Fruit fly (Drosophila melanogaster) whole organism, embryonic: ENCODE results near the gene Bet5.

Source experiments
- Bteb2 ChIP-seq: fragments of 200-800 bp; sonication (Bioruptor generic); optimal IDR thresholded peaks from 2 replicates; lab custom pipeline; 2016; ENCODE audit warnings: missing biosample characterization, missing genetic modification characterization
- CG10147 ChIP-seq: fragments of 200-800 bp; sonication (Bioruptor generic); optimal IDR thresholded peaks from 2 replicates; lab custom pipeline; 2019; ENCODE audit warnings: missing biosample characterization, mild to moderate bottlenecking, missing genetic modification characterization, moderate library complexity
- CG12071 ChIP-seq: fragments of 200-800 bp; sonication (Bioruptor generic); optimal IDR thresholded peaks from 3 replicates; lab custom pipeline; 2018; ENCODE audit warnings: missing biosample characterization, mild to moderate bottlenecking, missing genetic modification characterization
- CG12219 ChIP-seq: fragments of 200-800 bp; sonication (Bioruptor generic); optimal IDR thresholded peaks from 3 replicates; lab custom pipeline; 2018; ENCODE audit warnings: missing biosample characterization, mild to moderate bottlenecking, missing genetic modification characterization
- CG12659 ChIP-seq: fragments of 200-800 bp; sonication (Bioruptor generic); optimal IDR thresholded peaks from 3 replicates; lab custom pipeline; 2017; ENCODE audit warnings: mild to moderate bottlenecking, missing biosample characterization, missing genetic modification reagents, missing genetic modification characterization
- CG13424 ChIP-seq: fragments of 200-800 bp; sonication (Bioruptor generic); optimal IDR thresholded peaks from 2 replicates; lab custom pipeline; 2019; ENCODE audit warnings: missing biosample characterization, mild to moderate bottlenecking, missing genetic modification characterization, moderate library complexity
- CG1602 ChIP-seq: fragments of 200-800 bp; sonication (Bioruptor generic); optimal IDR thresholded peaks from 3 replicates; lab custom pipeline; 2016; ENCODE audit warnings: missing biosample characterization, missing genetic modification characterization
- CG16863 ChIP-seq: fragments of 200-800 bp; sonication (Bioruptor generic); optimal IDR thresholded peaks from 3 replicates; lab custom pipeline; 2016; ENCODE audit warnings: missing biosample characterization, missing genetic modification characterization
- CG2120 ChIP-seq: fragments of 200-800 bp; sonication (Bioruptor generic); optimal IDR thresholded peaks from 3 replicates; lab custom pipeline; 2016; ENCODE audit warnings: missing biosample characterization, missing genetic modification characterization
- CG30403 ChIP-seq: fragments of 200-800 bp; sonication (Bioruptor generic); optimal IDR thresholded peaks from 3 replicates; lab custom pipeline; 2016; ENCODE audit warnings: missing biosample characterization, missing genetic modification characterization
- CG33213 ChIP-seq: fragments of 200-800 bp; sonication (Bioruptor generic); optimal IDR thresholded peaks from 3 replicates; lab custom pipeline; 2016; ENCODE audit warnings: missing biosample characterization, missing genetic modification characterization
- CG5245 ChIP-seq: fragments of 200-800 bp; sonication (Bioruptor generic); optimal IDR thresholded peaks from 3 replicates; lab custom pipeline; 2016; ENCODE audit warnings: missing biosample characterization, missing genetic modification characterization
- CG7556 ChIP-seq: fragments of 200-800 bp; sonication (Bioruptor generic); optimal IDR thresholded peaks from 2 replicates; lab custom pipeline; 2017; ENCODE audit warnings: missing biosample characterization, mild to moderate bottlenecking, missing genetic modification characterization
- CG7786 ChIP-seq: fragments of 200-800 bp; sonication (Bioruptor generic); optimal IDR thresholded peaks from 2 replicates; lab custom pipeline; 2016; ENCODE audit warnings: missing biosample characterization, missing genetic modification characterization
- CG8089 ChIP-seq: fragments of 200-800 bp; sonication (Bioruptor generic); optimal IDR thresholded peaks from 3 replicates; lab custom pipeline; 2016; ENCODE audit warnings: missing biosample characterization, missing genetic modification characterization
- CG8478 ChIP-seq: fragments of >200 bp; optimal IDR thresholded peaks from 2 replicates; lab custom pipeline; 2018
- CG9932 ChIP-seq: fragments of 200-800 bp; sonication (Bioruptor generic); IDR thresholded peaks from 2 replicates; pipeline ENCODE4 v1.3.6; 2022; ENCODE audit warnings: missing biosample characterization, missing genetic modification characterization
- Camta ChIP-seq: fragments of 200-800 bp; sonication (Bioruptor generic); optimal IDR thresholded peaks from 2 replicates; lab custom pipeline; 2016; ENCODE audit warnings: missing biosample characterization, missing genetic modification characterization
- CkIIα-i1 ChIP-seq: fragments of 200-800 bp; sonication (Bioruptor generic); IDR thresholded peaks from 2 replicates; pipeline ENCODE4 v1.3.6; 2022; ENCODE audit warnings: missing biosample characterization, missing genetic modification characterization
- CoRest ChIP-seq: fragments of 200-800 bp; sonication (Bioruptor generic); optimal IDR thresholded peaks from 3 replicates; lab custom pipeline; 2018; ENCODE audit warnings: missing biosample characterization, mild to moderate bottlenecking, missing genetic modification characterization, moderate library complexity
- CrebB ChIP-seq: fragments of 200-800 bp; sonication (Bioruptor generic); optimal IDR thresholded peaks from 3 replicates; lab custom pipeline; 2018; ENCODE audit warnings: missing biosample characterization, mild to moderate bottlenecking, missing genetic modification characterization
- Dip2 ChIP-seq: fragments of 200-800 bp; sonication (Bioruptor generic); IDR thresholded peaks from 2 replicates; pipeline ENCODE4 v1.3.6; 2022; ENCODE audit warnings: missing biosample characterization, missing genetic modification characterization
- Dll ChIP-seq: fragments of 200-800 bp; sonication (Bioruptor generic); IDR thresholded peaks from 4 replicates; pipeline ENCODE4 v1.3.6; 2022; ENCODE audit warnings: missing biosample characterization, missing genetic modification characterization; ENCODE audit not compliant: partially characterized antibody
- E2f2 ChIP-seq: fragments of 200-800 bp; sonication (Bioruptor generic); IDR thresholded peaks from 2 replicates; pipeline ENCODE4 v1.3.6; 2022; ENCODE audit warnings: missing biosample characterization, missing genetic modification characterization
- Hand ChIP-seq: fragments of 200-800 bp; sonication (Bioruptor generic); optimal IDR thresholded peaks from 2 replicates; lab custom pipeline; 2017; ENCODE audit warnings: mild to moderate bottlenecking, missing biosample characterization, missing genetic modification reagents, missing genetic modification characterization
- Hmr ChIP-seq: fragments of 200-800 bp; sonication (Bioruptor generic); optimal IDR thresholded peaks from 3 replicates; lab custom pipeline; 2017; ENCODE audit warnings: mild to moderate bottlenecking, missing biosample characterization, missing genetic modification reagents, missing genetic modification characterization
- Hr51 ChIP-seq, 2 experiments: fragments of 200-800 bp; sonication (Bioruptor generic); optimal IDR thresholded peaks; 2 replicates in 1 of 2; 3 replicates in 1 of 2; lab custom pipeline; 2016 to 2018; ENCODE audit warnings: missing biosample characterization in 2 of 2, missing genetic modification characterization in 2 of 2, mild to moderate bottlenecking in 1 of 2, moderate library complexity in 1 of 2
- Hsf ChIP-seq: fragments of 200-800 bp; sonication (Bioruptor generic); optimal IDR thresholded peaks from 3 replicates; lab custom pipeline; 2016; ENCODE audit warnings: missing biosample characterization, missing genetic modification characterization
- Jarid2 ChIP-seq: fragments of 200-800 bp; sonication (Bioruptor generic); optimal IDR thresholded peaks from 3 replicates; lab custom pipeline; 2017; ENCODE audit warnings: mild to moderate bottlenecking, missing biosample characterization, missing genetic modification reagents, missing genetic modification characterization
- Meics ChIP-seq: fragments of 200-800 bp; sonication (Bioruptor generic); optimal IDR thresholded peaks from 2 replicates; lab custom pipeline; 2017; ENCODE audit warnings: missing biosample characterization, mild to moderate bottlenecking, missing genetic modification characterization
- NFAT ChIP-seq: fragments of 200-800 bp; sonication (Bioruptor generic); IDR thresholded peaks from 2 replicates; pipeline ENCODE4 v1.3.6; 2022; ENCODE audit warnings: missing biosample characterization, missing genetic modification characterization
- Poxn ChIP-seq: fragments of 200-800 bp; sonication (Bioruptor generic); IDR thresholded peaks from 2 replicates; pipeline ENCODE4 v1.3.6; 2022; ENCODE audit warnings: missing biosample characterization, missing genetic modification characterization
- Ptx1 ChIP-seq: fragments of 200-800 bp; sonication (Bioruptor generic); IDR thresholded peaks from 2 replicates; pipeline ENCODE4 v1.3.6; 2022; ENCODE audit warnings: missing biosample characterization, missing genetic modification characterization
- Xbp1 ChIP-seq: fragments of 200-800 bp; sonication (Bioruptor generic); optimal IDR thresholded peaks from 3 replicates; lab custom pipeline; 2016; ENCODE audit warnings: missing biosample characterization, mild to moderate bottlenecking, missing genetic modification characterization
- ab ChIP-seq: fragments of 200-800 bp; sonication (Bioruptor generic); optimal IDR thresholded peaks from 2 replicates; lab custom pipeline; 2016; ENCODE audit warnings: missing biosample characterization, missing genetic modification characterization
- caup ChIP-seq: fragments of 200-800 bp; sonication (Bioruptor generic); optimal IDR thresholded peaks from 3 replicates; lab custom pipeline; 2017; ENCODE audit warnings: missing biosample characterization, mild to moderate bottlenecking, missing genetic modification characterization, moderate library complexity; ENCODE audit not compliant: severe bottlenecking
- ci ChIP-seq: fragments of 200-800 bp; sonication (Bioruptor generic); IDR thresholded peaks from 3 replicates; pipeline ENCODE4 v1.3.6; 2022; ENCODE audit warnings: missing biosample characterization, missing genetic modification characterization
- crp ChIP-seq, 2 experiments: fragments of 200-800 bp; sonication (Bioruptor generic); optimal IDR thresholded peaks; 2 replicates in 1 of 2; 3 replicates in 1 of 2; lab custom pipeline; 2017; ENCODE audit warnings: missing biosample characterization in 2 of 2, missing genetic modification characterization in 2 of 2, mild to moderate bottlenecking in 1 of 2, moderate library complexity in 1 of 2
- en ChIP-seq: fragments of 200-800 bp; sonication (Bioruptor generic); optimal IDR thresholded peaks from 2 replicates; lab custom pipeline; 2016; ENCODE audit warnings: missing biosample characterization, missing genetic modification characterization
- gem ChIP-seq: fragments of 200-800 bp; sonication (Bioruptor generic); optimal IDR thresholded peaks from 2 replicates; lab custom pipeline; 2019; ENCODE audit warnings: missing biosample characterization, mild to moderate bottlenecking, missing genetic modification characterization, moderate library complexity
- pan ChIP-seq, 4 experiments: fragments of >200 bp in 3 of 4; fragments of 200-800 bp in 1 of 4; sonication (Bioruptor generic) in 1 of 4; optimal IDR thresholded peaks in 3 of 4; IDR thresholded peaks in 1 of 4; 2 replicates each; pipeline versions ENCODE4 v1.3.6 to Lab custom; 2017 to 2022; ENCODE audit warnings: missing biosample characterization in 2 of 4, missing genetic modification characterization in 2 of 4, mixed read lengths in 1 of 4
- pfk ChIP-seq: fragments of 200-800 bp; sonication (Bioruptor generic); optimal IDR thresholded peaks from 2 replicates; lab custom pipeline; 2018; ENCODE audit warnings: missing biosample characterization, mild to moderate bottlenecking, missing genetic modification characterization, moderate library complexity
- pzg ChIP-seq: fragments of 200-800 bp; sonication (Bioruptor generic); optimal IDR thresholded peaks from 3 replicates; lab custom pipeline; 2018; ENCODE audit warnings: missing biosample characterization, mild to moderate bottlenecking, missing genetic modification characterization, moderate library complexity
- row ChIP-seq: fragments of 200-800 bp; sonication (Bioruptor generic); IDR thresholded peaks from 3 replicates; pipeline ENCODE4 v1.3.6; 2022; ENCODE audit warnings: missing biosample characterization, missing genetic modification characterization
- run ChIP-seq: fragments of 200-800 bp; sonication (Bioruptor generic); optimal IDR thresholded peaks from 3 replicates; lab custom pipeline; 2018; ENCODE audit warnings: missing biosample characterization, mild to moderate bottlenecking, missing genetic modification characterization
- slbo ChIP-seq: fragments of 200-800 bp; sonication (Bioruptor generic); IDR thresholded peaks from 2 replicates; pipeline ENCODE4 v1.3.6; 2022; ENCODE audit warnings: missing biosample characterization, missing genetic modification characterization
- sug ChIP-seq: fragments of 200-800 bp; optimal IDR thresholded peaks from 2 replicates; lab custom pipeline; 2019; ENCODE audit warnings: missing biosample characterization, mild to moderate bottlenecking, missing genetic modification characterization, moderate library complexity

The Bet5 gene

dm6 chr3R:30134063-30135047 is 45.7 kb upstream of the Bet5 start, which contains the start of gene Tpi (continued):
- no peak for TF ChIP-seq caup (GFP tag; lab: Kevin White, UChicago)
- TF ChIP-seq Poxn: no peak
- TF ChIP-seq crp (GFP tag; optimal IDR thresholded peaks at IDR 0.05; lab: Kevin White, UChicago): peak in 1 of 2 experiments; percentile 87
- peak; percentile 25 for TF ChIP-seq CG7556 (GFP tag; lab: Kevin White, UChicago)
- peak; percentile 51 for TF ChIP-seq CG9932 (GFP tag; lab: Robert Waterston, UW)
- peak; percentile 43 for TF ChIP-seq sug (tag; lab: Kevin White, UChicago)
- peak; percentile 41 for TF ChIP-seq Hsf
- no peak for TF ChIP-seq run
- peak; percentile 21 for TF ChIP-seq CG16863
- TF ChIP-seq Camta: peak; percentile 7
- 0 out of 2 replicates have a peak, but pooled peaks have one; percentile 8 for TF ChIP-seq Ptx1
- peak; percentile 32 for TF ChIP-seq CG7786
- no peak for TF ChIP-seq gem (tag; lab: Kevin White, UChicago)
- peak; percentile 46 for TF ChIP-seq CG12219 (GFP tag; lab: Kevin White, UChicago)
- TF ChIP-seq pzg (GFP tag; lab: Kevin White, UChicago): peak; percentile 42
- no peak for TF ChIP-seq en (GFP tag; lab: Kevin White, UChicago)
- no peak for TF ChIP-seq CG10147
- TF ChIP-seq Jarid2 (GFP tag; lab: Kevin White, UChicago): peak; percentile 65
- peak; percentile 38 for TF ChIP-seq CG13424
- TF ChIP-seq ci (GFP tag; lab: Robert Waterston, UW): peak; percentile 72; the same call in 2 of the 3 replicates
- TF ChIP-seq Hand (GFP tag; lab: Kevin White, UChicago): peak; percentile 18
- peak; percentile 81 for TF ChIP-seq CG2120
- TF ChIP-seq Hr51 (GFP tag; optimal IDR thresholded peaks at IDR 0.05; lab: Kevin White, UChicago): peak in 1 of 2 experiments; percentile 66
- TF ChIP-seq row: peak; percentile 51; the same call in 2 of the 3 replicates
- no peak for TF ChIP-seq CG1602
- peak; percentile 8 for TF ChIP-seq Meics
- peak; percentile 33 for TF ChIP-seq CG30403 (GFP tag; lab: Kevin White, UChicago)
- no peak for TF ChIP-seq pfk
- peak; percentile 59 for TF ChIP-seq slbo (GFP tag; lab: Robert Waterston, UW)
- TF ChIP-seq CG33213: no peak
- no peak for TF ChIP-seq Dip2 (GFP tag; lab: Robert Waterston, UW)
- no peak for TF ChIP-seq Dll (GFP tag; lab: Robert Waterston, UW)
- TF ChIP-seq Xbp1 (GFP tag; lab: Kevin White, UChicago): peak; percentile 52
- 0 out of 2 replicates have a peak, but pooled peaks have one; percentile 8 for TF ChIP-seq CkIIα-i1
- TF ChIP-seq Bteb2 (GFP tag; lab: Kevin White, UChicago): peak; percentile 26
- peak; percentile 13 for TF ChIP-seq CoRest (tag; lab: Kevin White, UChicago)
- peak; percentile 27 for TF ChIP-seq Hmr
- TF ChIP-seq CG12659 (GFP tag; lab: Kevin White, UChicago): peak; percentile 26
- TF ChIP-seq pan (optimal IDR thresholded peaks at IDR 0.05; lab: Kevin White, UChicago): no peak
- peak in 1 of 2 experiments; percentile 28 for TF ChIP-seq pan (GFP tag; optimal IDR thresholded peaks at IDR 0.05 in 1 of 2, IDR thresholded peaks at IDR 0.05 in 1 of 2)
- peak; percentile 37; the same call in 1 of the 2 replicates for TF ChIP-seq NFAT (GFP tag; lab: Robert Waterston, UW)
- TF ChIP-seq CrebB: peak; percentile 31
- peak; percentile 2 for TF ChIP-seq CG12071 (GFP tag; lab: Kevin White, UChicago)
- TF ChIP-seq CG8478: peak; percentile 91
- no peak for TF ChIP-seq CG8089 (GFP tag; lab: Kevin White, UChicago)
- TF ChIP-seq E2f2 (GFP tag; lab: Robert Waterston, UW): peak; percentile 56; the same call in 1 of the 2 replicates
- TF ChIP-seq ab (GFP tag; lab: Kevin White, UChicago): no peak
- TF ChIP-seq CG5245 (GFP tag; lab: Kevin White, UChicago): no peak
